Worm (Caenorhabditis elegans) whole organism, L4 larva: Measurements from ENCODE around the gene fem-3.

Experiments used
- T26A8.4 ChIP-seq: fragments of 200-800 bp; sonication (Bioruptor generic); IDR thresholded peaks from 2 replicates; pipeline ENCODE4 v1.3.6; 2022; ENCODE audit warnings: missing genetic modification characterization, missing compliant biosample characterization
- ama-1 ChIP-seq: fragments of 150-350 bp; optimal IDR thresholded peaks from 2 replicates; lab custom pipeline; 2014; ENCODE audit warnings: inconsistent platforms, mixed read lengths
- ceh-62 ChIP-seq: sonication (generic microtip); optimal IDR thresholded peaks from 2 replicates; lab custom pipeline; 2017; ENCODE audit warnings: missing biosample characterization, missing genetic modification characterization
- daf-12 ChIP-seq: fragments of 150-350 bp; optimal IDR thresholded peaks from 2 replicates; lab custom pipeline; 2014; ENCODE audit warnings: missing biosample characterization, missing genetic modification reagents, missing genetic modification characterization
- dpl-1 ChIP-seq: fragments of 150-350 bp; optimal IDR thresholded peaks from 2 replicates; lab custom pipeline; 2014; ENCODE audit warnings: missing biosample characterization, missing genetic modification reagents, missing genetic modification characterization
- lin-1 ChIP-seq: fragments of 200-800 bp; sonication (Bioruptor generic); IDR thresholded peaks from 2 replicates; pipeline ENCODE4 v1.3.6; 2022; ENCODE audit warnings: missing genetic modification reagents, missing genetic modification characterization, missing compliant biosample characterization
- lin-39 ChIP-seq: fragments of 150-350 bp; optimal IDR thresholded peaks from 2 replicates; lab custom pipeline; 2014; ENCODE audit warnings: missing biosample characterization, missing genetic modification reagents, missing genetic modification characterization
- nhr-10 ChIP-seq: fragments of 150-350 bp; optimal IDR thresholded peaks from 2 replicates; lab custom pipeline; 2014; ENCODE audit warnings: missing biosample characterization, missing genetic modification characterization
- skn-1 ChIP-seq: fragments of 150-350 bp; optimal IDR thresholded peaks from 2 replicates; lab custom pipeline; 2014; ENCODE audit warnings: missing biosample characterization, missing genetic modification characterization
- snpc-4 ChIP-seq: fragments of 150-350 bp; optimal IDR thresholded peaks from 2 replicates; lab custom pipeline; 2014; ENCODE audit warnings: missing biosample characterization, missing genetic modification characterization
- unc-130 ChIP-seq: sonication (generic microtip); optimal IDR thresholded peaks from 2 replicates; lab custom pipeline; 2016; ENCODE audit warnings: missing genetic modification reagents, missing genetic modification characterization, missing compliant biosample characterization

- TF ChIP-seq ceh-62 (no peak), daf-12 (tag; lab: Kevin White, UChicago) (no peak), snpc-4 (tag; lab: Kevin White, UChicago) (no peak), ama-1 (lab: Kevin White, UChicago) (no peak), lin-1 (GFP tag; lab: Robert Waterston, UW) (no peak), unc-130 (GFP tag; lab: Kevin White, UChicago) (no peak), dpl-1 (no peak), skn-1 (no peak), T26A8.4 (GFP tag; lab: Robert Waterston, UW) (no peak), nhr-10 (tag; lab: Kevin White, UChicago) (no peak), lin-39 (tag; lab: Kevin White, UChicago) (no peak)
Measured at ce11 chrIV:9114078-9114477, 9.3 kb downstream of the fem-3 start.
